Worm (Caenorhabditis elegans): ENCODE data around the gene sel-11.

Gene sel-11

ce11 chrV:11770053-11770517 is 3.0 kb downstream of the sel-11 start, which contains the start of gene F55A11.4:
Gene F55A11.4, plus strand, starts transcription at chrV:11770467.
- TF ChIP-seq duxl-1 (tag; optimal IDR thresholded peaks at IDR 0.05; ENCODE audit: poor library complexity), result no peak
- TF ChIP-seq pqm-1 (tag; optimal IDR thresholded peaks at IDR 0.05), result no peak
- TF ChIP-seq tra-1 (GFP tag; IDR thresholded peaks at IDR 0.05), result no peak
- no peak for TF ChIP-seq zag-1 (tag; optimal IDR thresholded peaks at IDR 0.05)
- TF ChIP-seq F49E8.2 (tag; optimal IDR thresholded peaks at IDR 0.05; ENCODE audit: borderline replicate concordance), result peak; percentile 4
- TF ChIP-seq egl-43 (GFP tag; IDR thresholded peaks at IDR 0.05), result no peak
- TF ChIP-seq hlh-11 (tag; optimal IDR thresholded peaks at IDR 0.05), result peak; percentile 22
- peak; percentile 33 for TF ChIP-seq unc-130 (GFP tag; optimal IDR thresholded peaks at IDR 0.05)
- TF ChIP-seq vab-7 (GFP tag; IDR thresholded peaks at IDR 0.05), result 0 out of 2 replicates have a peak, but pooled peaks have one; percentile 16
- TF ChIP-seq D1046.2 (GFP tag; IDR thresholded peaks at IDR 0.05), result 0 out of 2 replicates have a peak, but pooled peaks have one; percentile 62
- TF ChIP-seq mes-2 (tag; optimal IDR thresholded peaks at IDR 0.05; ENCODE audit: poor library complexity, severe bottlenecking), result peak; percentile 25
- TF ChIP-seq nhr-111 (GFP tag; optimal IDR thresholded peaks at IDR 0.05), result no peak
- TF ChIP-seq F10B5.3 (tag; optimal IDR thresholded peaks at IDR 0.05), result no peak
- TF ChIP-seq set-16 (GFP tag; IDR thresholded peaks at IDR 0.05), result no peak; the same call in 1 of the 2 replicates
- no peak for TF ChIP-seq mxl-2 (GFP tag; conservative IDR thresholded peaks at IDR 0.05)
- no peak for TF ChIP-seq ces-1 (GFP tag; optimal IDR thresholded peaks at IDR 0.05)
- TF ChIP-seq ama-1 (optimal IDR thresholded peaks at IDR 0.05), result peak; percentile 82
- TF ChIP-seq dmd-6 (GFP tag; IDR thresholded peaks at IDR 0.05), result no peak

- TF ChIP-seq nhr-77 (tag; optimal IDR thresholded peaks at IDR 0.05), result no peak
- no peak for TF ChIP-seq nhr-11 (tag; optimal IDR thresholded peaks at IDR 0.05)
- no peak for TF ChIP-seq ceh-28 (tag; optimal IDR thresholded peaks at IDR 0.05)
Observed at ce11 chrV:11773420-11773819, 6.3 kb downstream of the sel-11 start, which contains the start of gene bus-18. Gene bus-18, plus strand, starts transcription at chrV:11773720.

- TF ChIP-seq zip-2 (tag; optimal IDR thresholded peaks at IDR 0.05) (no peak), duxl-1 (tag; optimal IDR thresholded peaks at IDR 0.05; ENCODE audit: poor library complexity) (no peak), saeg-2 (GFP tag; IDR thresholded peaks at IDR 0.05) (no peak), pqm-1 (tag; optimal IDR thresholded peaks at IDR 0.05) (no peak), lin-38 (GFP tag; IDR thresholded peaks at IDR 0.05) (no peak), ama-1 (optimal IDR thresholded peaks at IDR 0.05) (no peak), lim-7 (GFP tag; IDR thresholded peaks at IDR 0.05) (no peak), snpc-1.2 (GFP tag; IDR thresholded peaks at IDR 0.05) (no peak), ceh-82 (tag; optimal IDR thresholded peaks at IDR 0.05) (no peak), F44E2.7 (GFP tag; IDR thresholded peaks at IDR 0.05) (no peak), madf-5 (GFP tag; IDR thresholded peaks at IDR 0.05) (no peak), daf-19 (GFP tag; conservative IDR thresholded peaks at IDR 0.05) (no peak), hlh-11 (tag; optimal IDR thresholded peaks at IDR 0.05) (peak; percentile 5), attf-4 (tag; optimal IDR thresholded peaks at IDR 0.05) (no peak), spr-3 (GFP tag; optimal IDR thresholded peaks at IDR 0.05) (no peak), sdz-12 (GFP tag; optimal IDR thresholded peaks at IDR 0.05) (no peak), pha-4 (GFP tag; IDR thresholded peaks at IDR 0.05) (no peak), pha-4 (tag; optimal IDR thresholded peaks at IDR 0.05) (no peak), nhr-25 (tag; optimal IDR thresholded peaks at IDR 0.05; ENCODE audit: borderline replicate concordance, insufficient read depth) (no peak), unc-130 (GFP tag; optimal IDR thresholded peaks at IDR 0.05) (no peak), nhr-28 (tag; optimal IDR thresholded peaks at IDR 0.05) (peak; percentile 34), T26A8.4 (GFP tag; IDR thresholded peaks at IDR 0.05) (no peak), ztf-11 (tag; optimal IDR thresholded peaks at IDR 0.05) (no peak), arid-1 (GFP tag; conservative IDR thresholded peaks at IDR 0.05) (no peak), T20F7.1 (GFP tag; optimal IDR thresholded peaks at IDR 0.05) (no peak), zfp-3 (GFP tag; conservative IDR thresholded peaks at IDR 0.05) (no peak), unc-62 (GFP tag; optimal IDR thresholded peaks at IDR 0.05 in 1 of 2) (peak in 1 of 2 experiments; percentile 92), unc-62 (tag; optimal IDR thresholded peaks at IDR 0.05) (no peak), daf-8 (GFP tag; IDR thresholded peaks at IDR 0.05) (no peak), nhr-48 (tag; optimal IDR thresholded peaks at IDR 0.05) (no peak), fos-1 (tag; optimal IDR thresholded peaks at IDR 0.05) (no peak), ceh-20 (GFP tag; IDR thresholded peaks at IDR 0.05) (no peak)
Observed at ce11 chrV:11773934-11774333, 6.8 kb downstream of the sel-11 start.

All from whole organism, L4 larva.